Worm (Caenorhabditis elegans) whole organism, L1 larva: ENCODE data around the gene skpo-3.
A peak's percentile ranks its signal among the peaks of the same experiment; 100 is the strongest.

Experiments
- C04F5.9 ChIP-seq: sonication (generic microtip); optimal IDR thresholded peaks from 2 replicates; lab custom pipeline; 2016; ENCODE audit warnings: missing genetic modification characterization, missing compliant biosample characterization
- C16A3.4 ChIP-seq: fragments of 150-350 bp; optimal IDR thresholded peaks from 2 replicates; lab custom pipeline; 2014; ENCODE audit warnings: missing biosample characterization, missing genetic modification characterization
- F16B12.6 ChIP-seq: fragments of 150-350 bp; optimal IDR thresholded peaks from 2 replicates; lab custom pipeline; 2014; ENCODE audit warnings: missing biosample characterization, missing genetic modification characterization
- Y116A8C.19 ChIP-seq: sonication (generic microtip); optimal IDR thresholded peaks from 2 replicates; lab custom pipeline; 2016; ENCODE audit warnings: missing compliant biosample characterization, missing genetic modification characterization, borderline replicate concordance
- aly-2 ChIP-seq: fragments of 150-350 bp; optimal IDR thresholded peaks from 2 replicates; lab custom pipeline; 2014; ENCODE audit warnings: missing biosample characterization, missing genetic modification characterization
- ama-1 ChIP-seq: fragments of 150-350 bp; optimal IDR thresholded peaks from 2 replicates; lab custom pipeline; 2014
- blmp-1 ChIP-seq: fragments of 150-350 bp; optimal IDR thresholded peaks from 2 replicates; lab custom pipeline; 2014; ENCODE audit warnings: missing biosample characterization, missing genetic modification characterization
- ceh-63 ChIP-seq: fragments of 200-800 bp; sonication (Bioruptor generic); optimal IDR thresholded peaks from 2 replicates; lab custom pipeline; 2018; ENCODE audit warnings: mild to moderate bottlenecking, missing genetic modification characterization, missing compliant biosample characterization
- ceh-8 ChIP-seq: fragments of 200-800 bp; sonication (Bioruptor generic); optimal IDR thresholded peaks from 2 replicates; lab custom pipeline; 2018; ENCODE audit warnings: mild to moderate bottlenecking, missing genetic modification characterization, moderate library complexity, missing compliant biosample characterization
- ceh-82 ChIP-seq, 3 experiments: fragments of 150-350 bp in 1 of 3; sonication (generic microtip) in 2 of 3; optimal IDR thresholded peaks; 2 replicates each; lab custom pipeline; 2014 to 2017; ENCODE audit warnings: missing biosample characterization in 3 of 3, missing genetic modification characterization in 3 of 3
- ceh-90 ChIP-seq: sonication (generic microtip); optimal IDR thresholded peaks from 2 replicates; lab custom pipeline; 2016; ENCODE audit warnings: missing genetic modification characterization, missing compliant biosample characterization
- dpl-1 ChIP-seq, 3 experiments: fragments of 150-350 bp in 2 of 3; sonication (generic microtip) in 1 of 3; optimal IDR thresholded peaks; 2 replicates each; lab custom pipeline; 2014 to 2017; ENCODE audit warnings: missing biosample characterization in 3 of 3, missing genetic modification characterization in 3 of 3, missing genetic modification reagents in 3 of 3
- dsc-1 ChIP-seq: sonication (generic microtip); optimal IDR thresholded peaks from 2 replicates; lab custom pipeline; 2016; ENCODE audit warnings: mild to moderate bottlenecking, missing genetic modification characterization, missing compliant biosample characterization
- efl-1 ChIP-seq, 4 experiments: fragments of 150-350 bp; optimal IDR thresholded peaks in 3 of 4; peaks in 1 of 4; 1 replicate in 1 of 4; 2 replicates in 3 of 4; lab custom pipeline; 2014; ENCODE audit warnings: missing biosample characterization in 2 of 4, missing genetic modification characterization in 2 of 4, missing genetic modification reagents in 2 of 4
- elt-3 ChIP-seq, 6 experiments: fragments of 150-350 bp in 1 of 6; sonication (generic microtip); optimal IDR thresholded peaks; 2 replicates each; lab custom pipeline; 2017 to 2018; ENCODE audit warnings: missing biosample characterization in 6 of 6, missing genetic modification characterization in 6 of 6, inconsistent platforms in 1 of 6
- ets-5 ChIP-seq: fragments of 200-800 bp; sonication (Bioruptor generic); IDR thresholded peaks from 2 replicates; pipeline ENCODE4 v1.3.6; 2022; ENCODE audit warnings: missing genetic modification characterization, missing compliant biosample characterization
- fkh-8 ChIP-seq: sonication (generic microtip); optimal IDR thresholded peaks from 2 replicates; lab custom pipeline; 2016; ENCODE audit warnings: mild to moderate bottlenecking, missing genetic modification characterization, missing compliant biosample characterization
- fos-1 ChIP-seq: fragments of 150-350 bp; optimal IDR thresholded peaks from 2 replicates; lab custom pipeline; 2014; ENCODE audit warnings: missing biosample characterization, missing genetic modification characterization
- grh-1 ChIP-seq: fragments of 200-800 bp; sonication (Bioruptor generic); IDR thresholded peaks from 2 replicates; pipeline ENCODE4 v1.3.6; 2022; ENCODE audit warnings: missing genetic modification reagents, missing genetic modification characterization, missing compliant biosample characterization
- hlh-4 ChIP-seq: sonication (generic microtip); optimal IDR thresholded peaks from 2 replicates; lab custom pipeline; 2016; ENCODE audit warnings: mild to moderate bottlenecking, missing genetic modification characterization, missing compliant biosample characterization
- isw-1 ChIP-seq: fragments of 200-800 bp; sonication (Bioruptor generic); IDR thresholded peaks from 2 replicates; pipeline ENCODE4 v1.3.6; 2022; ENCODE audit warnings: missing genetic modification characterization, missing compliant biosample characterization
- jun-1 ChIP-seq: fragments of 150-350 bp; optimal IDR thresholded peaks from 2 replicates; lab custom pipeline; 2014; ENCODE audit warnings: missing biosample characterization, missing genetic modification reagents, missing genetic modification characterization
- lin-13 ChIP-seq: fragments of 150-350 bp; optimal IDR thresholded peaks from 2 replicates; lab custom pipeline; 2014; ENCODE audit warnings: missing biosample characterization, missing genetic modification reagents, missing genetic modification characterization
- lin-14 ChIP-seq: fragments of 200-800 bp; sonication (Bioruptor generic); optimal IDR thresholded peaks from 2 replicates; lab custom pipeline; 2018; ENCODE audit warnings: mild to moderate bottlenecking, missing genetic modification characterization, moderate library complexity, missing compliant biosample characterization
- lin-15B ChIP-seq: fragments of 150-350 bp; sonication (generic microtip); optimal IDR thresholded peaks from 3 replicates; lab custom pipeline; 2014; ENCODE audit warnings: missing biosample characterization, missing genetic modification characterization
- lin-35 ChIP-seq, 2 experiments: fragments of 150-350 bp; optimal IDR thresholded peaks; 2 replicates each; lab custom pipeline; 2014; ENCODE audit warnings: missing biosample characterization in 2 of 2, missing genetic modification characterization in 2 of 2, missing genetic modification reagents in 2 of 2
- lir-3 ChIP-seq: sonication (generic microtip); optimal IDR thresholded peaks from 2 replicates; lab custom pipeline; 2016; ENCODE audit warnings: mild to moderate bottlenecking, missing genetic modification characterization, moderate library complexity, missing compliant biosample characterization; ENCODE audit not compliant: poor library complexity
- mab-9 ChIP-seq: fragments of 200-800 bp; sonication (Bioruptor generic); IDR thresholded peaks from 2 replicates; pipeline ENCODE4 v1.3.6; 2022; ENCODE audit warnings: missing genetic modification reagents, missing genetic modification characterization, missing compliant biosample characterization
- mdl-1 ChIP-seq, 2 experiments: fragments of 150-350 bp; optimal IDR thresholded peaks; 2 replicates each; lab custom pipeline; 2014 to 2017; ENCODE audit warnings: missing biosample characterization in 2 of 2, missing genetic modification characterization in 2 of 2, inconsistent platforms in 1 of 2
- mef-2 ChIP-seq: fragments of 150-350 bp; optimal IDR thresholded peaks from 2 replicates; lab custom pipeline; 2014; ENCODE audit warnings: missing biosample characterization, missing genetic modification characterization
- nhr-11 ChIP-seq: fragments of 150-350 bp; optimal IDR thresholded peaks from 2 replicates; lab custom pipeline; 2014; ENCODE audit warnings: missing biosample characterization, missing genetic modification characterization
- nhr-12 ChIP-seq: sonication (generic microtip); optimal IDR thresholded peaks from 2 replicates; lab custom pipeline; 2017; ENCODE audit warnings: missing biosample characterization, missing genetic modification characterization
- nhr-28 ChIP-seq: fragments of 150-350 bp; optimal IDR thresholded peaks from 2 replicates; lab custom pipeline; 2014; ENCODE audit warnings: missing biosample characterization, missing genetic modification characterization
- nhr-47 ChIP-seq: sonication (generic microtip); optimal IDR thresholded peaks from 2 replicates; lab custom pipeline; 2016; ENCODE audit warnings: mild to moderate bottlenecking, missing genetic modification characterization, moderate library complexity, missing compliant biosample characterization
- nhr-71 ChIP-seq: sonication (generic microtip); optimal IDR thresholded peaks from 2 replicates; lab custom pipeline; 2016; ENCODE audit warnings: mild to moderate bottlenecking, missing genetic modification characterization, moderate library complexity, missing compliant biosample characterization
- nhr-77 ChIP-seq: fragments of 150-350 bp; optimal IDR thresholded peaks from 2 replicates; lab custom pipeline; 2014; ENCODE audit warnings: missing biosample characterization, missing genetic modification characterization
- pag-3 ChIP-seq: sonication (generic microtip); optimal IDR thresholded peaks from 2 replicates; lab custom pipeline; 2017; ENCODE audit warnings: missing genetic modification characterization, mild to moderate bottlenecking, missing compliant biosample characterization, antibody characterized with exemption, borderline replicate concordance; ENCODE audit not compliant: insufficient read depth
- pax-3 ChIP-seq: fragments of 200-800 bp; sonication (Bioruptor generic); optimal IDR thresholded peaks from 2 replicates; lab custom pipeline; 2018; ENCODE audit warnings: mild to moderate bottlenecking, missing genetic modification characterization, moderate library complexity, missing compliant biosample characterization
- rnt-1 ChIP-seq: sonication (generic microtip); optimal IDR thresholded peaks from 2 replicates; lab custom pipeline; 2016; ENCODE audit warnings: mild to moderate bottlenecking, missing genetic modification characterization, moderate library complexity, missing compliant biosample characterization
- skn-1 ChIP-seq: fragments of 150-350 bp; optimal IDR thresholded peaks from 2 replicates; lab custom pipeline; 2014; ENCODE audit warnings: missing biosample characterization, missing genetic modification characterization
- sptf-1 ChIP-seq: fragments of 150-350 bp; optimal IDR thresholded peaks from 2 replicates; lab custom pipeline; 2014; ENCODE audit warnings: missing biosample characterization, missing genetic modification characterization
- tbx-2 ChIP-seq: sonication (generic microtip); optimal IDR thresholded peaks from 2 replicates; lab custom pipeline; 2016; ENCODE audit warnings: missing genetic modification characterization, missing compliant biosample characterization
- tlp-1 ChIP-seq: fragments of 150-350 bp; optimal IDR thresholded peaks from 2 replicates; lab custom pipeline; 2014; ENCODE audit warnings: missing biosample characterization, missing genetic modification characterization
- unc-30 ChIP-seq: sonication (generic microtip); optimal IDR thresholded peaks from 2 replicates; lab custom pipeline; 2017; ENCODE audit warnings: missing biosample characterization, missing genetic modification characterization
- unc-86 ChIP-seq: sonication (generic microtip); optimal IDR thresholded peaks from 2 replicates; lab custom pipeline; 2016; ENCODE audit warnings: missing genetic modification characterization, missing compliant biosample characterization
- unc-98 ChIP-seq: fragments of 200-800 bp; sonication (Bioruptor generic); IDR thresholded peaks from 2 replicates; pipeline ENCODE4 v1.3.6; 2022; ENCODE audit warnings: missing genetic modification characterization, missing compliant biosample characterization
- vab-15 ChIP-seq: sonication (generic microtip); optimal IDR thresholded peaks from 2 replicates; lab custom pipeline; 2017; ENCODE audit warnings: missing genotype, mild to moderate bottlenecking, missing genetic modification characterization, missing compliant biosample characterization
- xbp-1 ChIP-seq: sonication (generic microtip); optimal IDR thresholded peaks from 2 replicates; lab custom pipeline; 2016; ENCODE audit warnings: missing genetic modification characterization, missing compliant biosample characterization
- zag-1 ChIP-seq: fragments of 150-350 bp; optimal IDR thresholded peaks from 2 replicates; lab custom pipeline; 2014; ENCODE audit warnings: missing biosample characterization, missing genetic modification characterization
- zip-4 ChIP-seq: fragments of 200-800 bp; sonication (Bioruptor generic); optimal IDR thresholded peaks from 2 replicates; lab custom pipeline; 2018; ENCODE audit warnings: mild to moderate bottlenecking, missing genetic modification characterization, moderate library complexity, missing compliant biosample characterization
- ztf-11 ChIP-seq, 2 experiments: sonication (generic microtip); optimal IDR thresholded peaks; 2 replicates each; lab custom pipeline; 2016 to 2017; ENCODE audit warnings: missing genetic modification characterization in 2 of 2, missing biosample characterization in 1 of 2, missing compliant biosample characterization in 1 of 2
- ztf-4 ChIP-seq: fragments of 150-350 bp; optimal IDR thresholded peaks from 2 replicates; lab custom pipeline; 2014; ENCODE audit warnings: missing biosample characterization, missing genetic modification characterization

skpo-3 gene

ce11 chrII:7200051-7200599 is 45.6 kb upstream of the skpo-3 start, which contains the start of gene pcrg-1 (continued):
- TF ChIP-seq nhr-11: no peak
- TF ChIP-seq dsc-1 (tag; lab: Kevin White, UChicago): peak; percentile 87
- no peak for TF ChIP-seq pag-3 (tag; lab: Kevin White, UChicago)
- TF ChIP-seq skn-1: no peak
- TF ChIP-seq lir-3 (tag; lab: Kevin White, UChicago): peak; percentile 85
- peak; percentile 23 for TF ChIP-seq mef-2 (tag; lab: Kevin White, UChicago)
- TF ChIP-seq zip-4: peak; percentile 73
- no peak for TF ChIP-seq fkh-8 (tag; lab: Kevin White, UChicago)
- TF ChIP-seq mab-9: peak; percentile 72
- peak; percentile 86 for TF ChIP-seq lin-14
- TF ChIP-seq Y116A8C.19: peak; percentile 15
- no peak for TF ChIP-seq nhr-28 (tag; lab: Kevin White, UChicago)
- peak; percentile 51 for TF ChIP-seq pax-3 (tag; lab: Kevin White, UChicago)
- TF ChIP-seq hlh-4: no peak
- TF ChIP-seq zag-1 (tag; lab: Kevin White, UChicago): no peak
- peak; percentile 89 for TF ChIP-seq nhr-71 (tag; lab: Kevin White, UChicago)
- peak in 1 of 2 experiments; percentile 77 for TF ChIP-seq mdl-1 (tag; optimal IDR thresholded peaks at IDR 0.05; lab: Kevin White, UChicago)
- TF ChIP-seq tbx-2 (tag; lab: Kevin White, UChicago): peak; percentile 83
- TF ChIP-seq ceh-90 (tag; lab: Kevin White, UChicago): no peak
- TF ChIP-seq C04F5.9 (tag; lab: Kevin White, UChicago): peak; percentile 59
- TF ChIP-seq efl-1 (optimal IDR thresholded peaks at IDR 0.05; lab: Kevin White, UChicago): peak; percentile 58 to 75
- TF ChIP-seq efl-1 (GFP tag; optimal IDR thresholded peaks at IDR 0.05 in 1 of 2; lab: Kevin White, UChicago): peak; percentile 58 to 97
- peak; percentile 40 to 76 (median 73) for TF ChIP-seq ceh-82 (tag; optimal IDR thresholded peaks at IDR 0.05; lab: Kevin White, UChicago)
- TF ChIP-seq dpl-1 (GFP tag; optimal IDR thresholded peaks at IDR 0.05; lab: Kevin White, UChicago): peak; percentile 45 to 59 (median 56)
- TF ChIP-seq aly-2 (tag; lab: Kevin White, UChicago): peak; percentile 36
- TF ChIP-seq blmp-1 (tag; lab: Kevin White, UChicago): peak; percentile 7
- TF ChIP-seq unc-98 (GFP tag; lab: Robert Waterston, UW): 0 out of 2 replicates have a peak, but pooled peaks have one; percentile 9
- TF ChIP-seq nhr-47 (tag; lab: Kevin White, UChicago): peak; percentile 90
- TF ChIP-seq isw-1 (GFP tag; lab: Robert Waterston, UW): peak; percentile 42
- TF ChIP-seq C16A3.4 (tag; lab: Kevin White, UChicago): peak; percentile 73
- TF ChIP-seq ztf-4: peak; percentile 9
- peak; percentile 64 for TF ChIP-seq lin-13 (GFP tag; lab: Kevin White, UChicago)
- TF ChIP-seq F16B12.6 (tag; lab: Kevin White, UChicago): peak; percentile 8
- no peak for TF ChIP-seq sptf-1 (tag; lab: Kevin White, UChicago)
- no peak for TF ChIP-seq ama-1 (lab: Kevin White, UChicago)
- peak; percentile 53 to 72 for TF ChIP-seq lin-35 (GFP tag; optimal IDR thresholded peaks at IDR 0.05; lab: Kevin White, UChicago)
- peak; percentile 72 for TF ChIP-seq ceh-8
- no peak for TF ChIP-seq tlp-1
- peak; percentile 41 for TF ChIP-seq nhr-77 (tag; lab: Kevin White, UChicago)
- no peak for TF ChIP-seq vab-15 (tag; lab: Kevin White, UChicago)
- TF ChIP-seq jun-1 (tag; lab: Kevin White, UChicago): peak; percentile 39
- peak; percentile 77 for TF ChIP-seq grh-1
- peak; percentile 57 for TF ChIP-seq unc-86 (tag; lab: Kevin White, UChicago)
- peak; percentile 76 for TF ChIP-seq xbp-1 (tag; lab: Kevin White, UChicago)
- TF ChIP-seq lin-15B: no peak
- peak; percentile 57 for TF ChIP-seq fos-1 (tag; lab: Kevin White, UChicago)
- no peak for TF ChIP-seq ets-5 (GFP tag; lab: Robert Waterston, UW)
- TF ChIP-seq unc-30: no peak
- TF ChIP-seq elt-3 (tag; optimal IDR thresholded peaks at IDR 0.05; lab: Kevin White, UChicago): peak in 2 of 6 experiments; percentile 36 to 83
- TF ChIP-seq rnt-1 (tag; lab: Kevin White, UChicago): peak; percentile 89
- peak; percentile 67 for TF ChIP-seq ceh-63 (GFP tag; lab: Kevin White, UChicago)
- TF ChIP-seq nhr-12 (tag; lab: Kevin White, UChicago): no peak
- TF ChIP-seq ztf-11 (tag; optimal IDR thresholded peaks at IDR 0.05; lab: Kevin White, UChicago): peak in 1 of 2 experiments; percentile 76
